Fruit fly (Drosophila melanogaster) ovary, adult (tissue): ENCODE results near the gene CG10508.

Experiments
- CG17801 ChIP-seq: fragments of 200-800 bp; optimal IDR thresholded peaks from 2 replicates; lab custom pipeline; 2019; ENCODE audit warnings: missing biosample characterization, mild to moderate bottlenecking, missing genetic modification characterization, moderate library complexity; ENCODE audit not compliant: partially characterized antibody

Gene CG10508

dm6 chr3L:21201246-21201896 lies 8.6 kb upstream of the CG10508 start:
- TF ChIP-seq CG17801 (GFP tag; lab: Kevin White, UChicago) = no peak

DNA sequence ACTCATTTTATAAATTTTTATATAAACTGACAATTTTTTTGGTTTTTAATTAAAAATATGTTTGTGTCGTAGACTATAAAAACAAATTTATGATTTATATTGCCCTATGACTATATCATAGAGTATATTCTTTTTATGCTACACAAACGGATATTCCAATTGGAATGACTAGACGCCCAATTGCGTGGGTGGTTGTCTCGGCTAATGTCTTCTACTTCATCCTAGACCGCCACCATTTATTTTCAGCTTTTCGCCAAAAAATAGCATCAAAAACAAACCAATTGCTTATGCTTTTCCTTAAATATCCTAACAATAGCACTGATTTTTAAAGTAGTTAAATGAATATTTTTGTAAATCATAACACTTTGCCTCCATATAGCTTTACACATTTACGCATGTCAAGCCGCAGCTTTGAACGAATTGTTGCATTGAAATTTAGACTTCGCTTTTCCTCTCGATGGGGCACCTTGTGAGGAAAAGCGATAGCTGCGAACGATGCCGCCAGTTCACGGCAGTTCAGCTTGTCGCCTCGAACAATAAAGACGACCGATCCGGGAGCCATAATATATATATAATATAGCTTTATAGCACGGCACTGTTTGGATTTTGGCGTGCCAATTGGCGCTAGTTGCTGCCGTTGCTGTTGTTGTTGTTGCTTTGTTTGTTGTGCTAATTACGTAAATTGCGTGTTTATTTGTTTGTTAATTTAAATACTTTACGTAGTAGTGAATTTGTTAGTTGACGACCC lies 7.8 kb upstream of the CG10508 start:
- TF ChIP-seq CG17801 (GFP tag; lab: Kevin White, UChicago) = no peak

dm6 chr3L:21202777-21203282 lies 7.2 kb upstream of the CG10508 start, which contains the start of the genes Targ1, CG10512 and Targ2:
Gene Targ1, minus strand, starts transcription at chr3L:21202882.
Gene CG10512, plus strand, starts transcription at chr3L:21202920.
Gene Targ2, minus strand, starts transcription at chr3L:21203232.
- peak; percentile 75 for TF ChIP-seq CG17801 (GFP tag; lab: Kevin White, UChicago)

DNA sequence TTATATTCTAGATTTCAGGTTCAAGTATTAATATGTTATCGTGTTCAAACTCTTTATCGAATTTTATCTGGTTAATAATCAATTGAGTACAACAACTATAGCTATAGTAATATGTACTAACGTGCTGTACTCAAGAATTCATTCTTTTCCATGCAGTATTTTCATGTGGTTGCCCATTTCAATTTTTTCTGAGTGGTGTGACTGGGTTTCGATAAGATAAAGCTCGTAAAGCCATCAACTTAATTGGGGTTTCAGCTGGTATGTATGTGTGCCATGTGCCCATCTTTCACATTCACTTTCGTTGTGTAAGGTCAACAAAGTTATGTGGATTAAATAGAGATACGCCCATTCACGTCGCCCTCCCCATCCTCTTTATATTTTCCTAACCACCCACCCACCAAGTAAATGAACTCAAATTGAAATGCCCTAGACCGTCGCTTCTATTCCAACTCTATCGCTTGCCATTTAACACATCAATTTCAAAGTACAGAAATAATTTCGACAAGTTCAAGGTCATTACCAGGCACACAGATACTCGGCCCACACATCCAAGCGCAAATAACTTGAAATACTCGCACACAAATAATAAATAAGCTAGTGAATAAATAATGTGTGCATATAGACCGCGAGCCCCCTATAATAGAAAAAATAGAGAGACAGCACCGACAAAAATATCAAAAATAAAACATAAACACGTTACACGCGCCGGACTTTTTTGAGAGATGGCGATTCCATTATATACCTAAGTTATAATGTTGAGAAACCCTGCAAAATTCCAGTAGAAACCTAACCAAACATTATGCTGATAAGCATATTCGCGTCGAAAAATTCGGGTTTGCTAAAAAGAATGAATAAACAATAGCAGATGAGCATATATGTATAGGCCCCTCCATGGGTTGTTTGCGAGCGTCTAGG lies 5.2 kb upstream of the CG10508 start:
- TF ChIP-seq CG17801 (GFP tag; lab: Kevin White, UChicago) = no peak

DNA sequence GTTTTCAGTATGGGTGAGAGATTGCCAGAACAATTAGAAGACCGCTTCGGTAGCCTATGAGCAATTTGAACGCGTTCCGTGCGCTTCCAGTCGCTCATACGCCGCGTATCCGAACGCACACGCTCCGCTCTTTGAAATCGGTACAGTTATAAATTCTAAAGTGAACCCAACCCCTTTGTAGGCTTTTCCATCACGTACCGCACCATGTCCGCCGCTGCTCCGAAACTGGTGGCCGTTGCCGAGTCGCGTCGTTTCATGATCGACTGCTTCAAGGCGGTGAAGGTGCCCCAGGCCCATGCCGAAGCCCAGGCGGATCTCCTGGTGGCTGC lies 4.6 kb upstream of the CG10508 start:
- no peak for TF ChIP-seq CG17801 (GFP tag; lab: Kevin White, UChicago)

- no peak for TF ChIP-seq CG17801 (GFP tag; lab: Kevin White, UChicago)
Measured at dm6 chr3L:21206486-21206885, 3.5 kb upstream of the CG10508 start.

DNA sequence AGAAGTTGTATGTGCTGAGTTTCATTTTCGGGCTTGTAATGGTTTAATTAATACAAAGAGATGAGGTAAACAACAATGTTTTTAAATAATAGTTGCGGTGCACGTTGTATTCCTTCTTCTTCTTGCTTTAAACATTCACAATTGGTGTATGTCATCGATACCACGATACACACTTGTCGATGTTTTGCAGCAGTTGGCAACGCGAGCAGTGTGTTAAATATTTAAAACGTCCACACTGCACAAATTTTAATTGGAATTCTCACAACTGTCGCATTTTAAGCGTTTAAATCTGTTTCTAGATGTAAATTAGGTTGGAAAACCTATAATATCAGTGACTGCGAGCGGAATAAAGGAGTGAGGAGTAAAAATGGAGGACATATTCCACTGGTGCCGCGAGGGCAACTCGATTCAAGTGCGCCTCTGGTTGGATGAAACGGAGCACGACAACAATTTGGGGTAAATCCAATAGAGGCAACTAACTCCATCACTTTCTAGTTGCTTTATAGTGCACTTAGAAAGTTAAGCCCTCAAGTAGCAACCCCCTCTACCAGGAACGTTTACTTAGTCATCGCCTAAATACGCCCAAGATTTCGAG lies 6.8 kb downstream of the CG10508 start, which contains the start of the genes Trmt112 and Ilk:
Gene Trmt112, minus strand, starts transcription at position 143 of the 595 bp plus-strand sequence.
Gene Ilk, plus strand, starts transcription at position 205 of the 595 bp plus-strand sequence.
- TF ChIP-seq CG17801 (GFP tag; lab: Kevin White, UChicago) = no peak

- no peak for TF ChIP-seq CG17801 (GFP tag; lab: Kevin White, UChicago)
Measured at dm6 chr3L:21219160-21219559, 9.1 kb downstream of the CG10508 start.

- TF ChIP-seq CG17801 (GFP tag; lab: Kevin White, UChicago) = no peak
Measured at dm6 chr3L:21220100-21220499, 10.1 kb downstream of the CG10508 start, which contains the start of gene CG43219. Gene CG43219, plus strand, starts transcription at chr3L:21220400.

DNA sequence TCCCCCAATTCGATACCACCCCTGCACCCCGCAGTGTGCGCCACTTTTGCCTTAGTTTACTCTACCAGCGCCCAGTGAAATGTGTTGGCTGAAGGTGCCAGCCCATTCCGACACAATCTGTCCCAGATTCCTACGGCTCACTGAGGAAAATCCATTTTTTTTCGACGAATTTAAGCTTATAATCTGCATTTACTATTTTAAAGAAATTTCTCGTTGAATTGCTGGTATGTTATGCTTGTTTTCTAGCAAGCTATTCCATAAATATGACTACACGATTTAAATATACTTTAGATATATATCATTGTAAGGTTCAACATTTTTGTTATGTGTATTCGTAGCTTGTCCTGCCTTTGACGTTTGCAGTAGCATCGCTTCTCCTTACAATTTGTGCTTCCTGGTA lies 13.3 kb downstream of the CG10508 start:
- no peak for TF ChIP-seq CG17801 (GFP tag; lab: Kevin White, UChicago)

DNA sequence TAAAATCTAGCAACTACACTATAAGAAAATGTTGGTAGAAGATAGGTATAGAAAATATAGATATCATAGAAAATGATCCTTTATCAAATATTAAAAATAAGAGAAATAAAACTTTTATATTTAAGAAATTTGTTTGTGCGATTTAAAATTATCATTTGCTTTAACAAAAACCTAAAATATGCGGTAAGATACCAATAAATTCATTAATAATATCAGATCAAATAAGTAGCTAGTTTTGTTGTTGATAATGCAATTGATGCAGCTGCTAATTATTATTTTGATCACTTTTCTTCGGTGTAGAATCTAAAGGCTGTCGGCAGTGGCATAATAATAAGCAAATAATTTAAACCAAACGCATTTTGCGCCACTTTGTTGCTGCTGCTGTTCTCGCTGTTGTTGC lies 14.3 kb downstream of the CG10508 start:
- no peak for TF ChIP-seq CG17801 (GFP tag; lab: Kevin White, UChicago)

- no peak for TF ChIP-seq CG17801 (GFP tag; lab: Kevin White, UChicago)
Measured at dm6 chr3L:21224701-21225223, 14.7 kb downstream of the CG10508 start.

DNA sequence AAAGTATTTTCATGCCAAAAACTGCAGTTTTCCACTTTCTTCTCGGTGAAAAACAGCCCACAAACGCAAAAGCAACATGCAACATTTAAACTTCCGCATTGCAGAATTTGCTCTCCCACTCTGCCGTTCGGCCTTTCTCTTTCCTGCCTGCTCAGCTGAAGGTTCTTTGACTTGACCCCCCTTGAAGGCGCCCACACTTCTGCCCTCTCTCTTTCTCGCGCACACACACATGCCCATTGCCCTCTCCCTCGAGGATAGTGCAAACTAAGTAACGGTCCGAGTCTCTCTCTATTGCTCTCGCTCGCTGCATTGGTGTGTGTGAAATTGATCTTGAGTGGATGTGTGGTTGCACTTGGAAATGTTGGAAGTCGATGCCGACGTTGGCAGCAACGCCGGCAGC lies 15.6 kb downstream of the CG10508 start:
- no peak for TF ChIP-seq CG17801 (GFP tag; lab: Kevin White, UChicago)

dm6 chr3L:21226309-21226708 lies 16.3 kb downstream of the CG10508 start, which contains the start of gene Eip78C:
Gene Eip78C, plus strand, starts transcription at chr3L:21226609.
- no peak for TF ChIP-seq CG17801 (GFP tag; lab: Kevin White, UChicago)
